Fruit fly (Drosophila melanogaster) whole organism, wandering third instar larva: ENCODE results near the gene CG6660.

ENCODE experiments used
- CG32264 ChIP-seq: fragments of 200-800 bp; sonication (Bioruptor generic); optimal IDR thresholded peaks from 2 replicates; lab custom pipeline; 2016; ENCODE audit warnings: missing biosample characterization, missing genetic modification characterization
- CG9705 ChIP-seq: fragments of 200-800 bp; sonication (Bioruptor generic); optimal IDR thresholded peaks from 2 replicates; lab custom pipeline; 2018; ENCODE audit warnings: missing biosample characterization, mild to moderate bottlenecking, missing genetic modification characterization
- CrebA ChIP-seq: fragments of 200-800 bp; sonication (Bioruptor generic); optimal IDR thresholded peaks from 2 replicates; lab custom pipeline; 2016; ENCODE audit warnings: missing biosample characterization, mild to moderate bottlenecking, missing genetic modification characterization, borderline replicate concordance
- Dfd ChIP-seq: fragments of >200 bp; optimal IDR thresholded peaks from 2 replicates; lab custom pipeline; 2017; ENCODE audit warnings: missing biosample characterization, missing genetic modification characterization
- Dif ChIP-seq: fragments of 200-275, 200-300 bp; sonication (Bioruptor generic); optimal IDR thresholded peaks from 2 replicates; lab custom pipeline; 2018; ENCODE audit warnings: missing biosample characterization, missing genetic modification characterization; ENCODE audit not compliant: partially characterized antibody
- GATAd ChIP-seq: sonication (Bioruptor generic); optimal IDR thresholded peaks from 2 replicates; lab custom pipeline; 2016; ENCODE audit warnings: missing biosample characterization, missing genetic modification characterization
- HLH106 ChIP-seq: fragments of 200-800 bp; optimal IDR thresholded peaks from 3 replicates; lab custom pipeline; 2019; ENCODE audit warnings: missing biosample characterization, mild to moderate bottlenecking, missing genetic modification characterization, moderate library complexity
- Hnf4 ChIP-seq: fragments of 200-800 bp; sonication (Bioruptor generic); optimal IDR thresholded peaks from 2 replicates; lab custom pipeline; 2016; ENCODE audit warnings: missing biosample characterization, mild to moderate bottlenecking, missing genetic modification characterization
- Hr78 ChIP-seq: fragments of >200 bp; optimal IDR thresholded peaks from 2 replicates; lab custom pipeline; 2017; ENCODE audit warnings: missing biosample characterization, missing genetic modification characterization
- Hr83 ChIP-seq: fragments of 200-300 bp; sonication (Bioruptor generic); optimal IDR thresholded peaks from 2 replicates; lab custom pipeline; 2016; ENCODE audit warnings: missing biosample characterization, mild to moderate bottlenecking, missing genetic modification characterization, moderate library complexity; ENCODE audit not compliant: poor library complexity, severe bottlenecking
- Jra ChIP-seq: sonication (Bioruptor generic); optimal IDR thresholded peaks from 2 replicates; lab custom pipeline; 2016; ENCODE audit warnings: missing biosample characterization, missing genetic modification characterization
- Mio ChIP-seq: sonication (Bioruptor generic); optimal IDR thresholded peaks from 2 replicates; lab custom pipeline; 2016; ENCODE audit warnings: missing biosample characterization, missing genetic modification characterization
- Myc ChIP-seq: fragments of >200 bp; optimal IDR thresholded peaks from 2 replicates; lab custom pipeline; 2017
- N ChIP-seq: fragments of >200 bp; optimal IDR thresholded peaks from 2 replicates; lab custom pipeline; 2018; ENCODE audit warnings: missing biosample characterization, missing external identifiers, missing genetic modification characterization
- Rel ChIP-seq, 2 experiments: fragments of 200-800 bp; sonication (Bioruptor generic) in 1 of 2; optimal IDR thresholded peaks; 2 replicates in 1 of 2; 3 replicates in 1 of 2; lab custom pipeline; 2016 to 2019; ENCODE audit warnings: mild to moderate bottlenecking in 2 of 2, missing biosample characterization in 2 of 2, missing genetic modification characterization in 2 of 2, moderate library complexity in 1 of 2
- Sp1 ChIP-seq: fragments of 200-800 bp; sonication (Bioruptor generic); optimal IDR thresholded peaks from 3 replicates; lab custom pipeline; 2019; ENCODE audit warnings: missing biosample characterization, mild to moderate bottlenecking, missing genetic modification characterization, moderate library complexity
- Vsx2 ChIP-seq: fragments of 200-300, 225-300 bp; sonication (Bioruptor generic); optimal IDR thresholded peaks from 2 replicates; lab custom pipeline; 2018; ENCODE audit warnings: missing biosample characterization, missing genetic modification characterization; ENCODE audit not compliant: partially characterized antibody
- br ChIP-seq: fragments of 200-800 bp; sonication (Bioruptor generic); optimal IDR thresholded peaks from 2 replicates; lab custom pipeline; 2016; ENCODE audit warnings: missing biosample characterization, missing genetic modification characterization
- brk ChIP-seq: fragments of 200-800 bp; sonication (Bioruptor generic); optimal IDR thresholded peaks from 2 replicates; lab custom pipeline; 2016; ENCODE audit warnings: missing biosample characterization, mild to moderate bottlenecking, missing genetic modification characterization
- dl ChIP-seq, 2 experiments: fragments of 175-275, 200-275 bp in 1 of 2; fragments of 200-275 bp in 1 of 2; sonication (Bioruptor generic); optimal IDR thresholded peaks; lab custom pipeline; 2018; ENCODE audit warnings: mild to moderate bottlenecking in 2 of 2, missing biosample characterization in 2 of 2, missing genetic modification characterization in 2 of 2, moderate library complexity in 2 of 2; ENCODE audit not compliant: partially characterized antibody in 2 of 2, insufficient read depth in 1 of 2
- dmrt93B ChIP-seq: fragments of 200-800 bp; sonication (Bioruptor generic); optimal IDR thresholded peaks from 2 replicates; lab custom pipeline; 2018; ENCODE audit warnings: missing biosample characterization, mild to moderate bottlenecking, missing genetic modification characterization
- dsf ChIP-seq: sonication (Bioruptor generic); optimal IDR thresholded peaks from 2 replicates; lab custom pipeline; 2016; ENCODE audit warnings: missing biosample characterization, missing genetic modification characterization, borderline replicate concordance
- ey ChIP-seq: fragments of 200-800 bp; sonication (Bioruptor generic); optimal IDR thresholded peaks from 2 replicates; lab custom pipeline; 2016; ENCODE audit warnings: missing biosample characterization, missing genetic modification characterization
- foxo ChIP-seq, 2 experiments: fragments of 200-800 bp; sonication (Bioruptor generic); optimal IDR thresholded peaks; 2 replicates in 1 of 2; 3 replicates in 1 of 2; lab custom pipeline; 2016 to 2017; ENCODE audit warnings: missing biosample characterization in 2 of 2, missing genetic modification characterization in 2 of 2
- fru ChIP-seq: fragments of 200-800 bp; sonication (Bioruptor generic); optimal IDR thresholded peaks from 3 replicates; lab custom pipeline; 2016; ENCODE audit warnings: missing biosample characterization, mild to moderate bottlenecking, missing genetic modification characterization
- h ChIP-seq: fragments of 200-800 bp; sonication (Bioruptor generic); optimal IDR thresholded peaks from 3 replicates; lab custom pipeline; 2016; ENCODE audit warnings: missing biosample characterization, mild to moderate bottlenecking, missing genetic modification characterization
- jim ChIP-seq: fragments of 175-275, 200-325 bp; sonication (Bioruptor generic); optimal IDR thresholded peaks from 2 replicates; lab custom pipeline; 2016; ENCODE audit warnings: missing biosample characterization, mild to moderate bottlenecking, missing genetic modification characterization
- lola ChIP-seq: fragments of >200 bp; optimal IDR thresholded peaks from 2 replicates; lab custom pipeline; 2017; ENCODE audit warnings: missing biosample characterization, missing genetic modification characterization
- pan ChIP-seq: fragments of >200 bp; optimal IDR thresholded peaks from 2 replicates; lab custom pipeline; 2017
- psq ChIP-seq: fragments of 200-800 bp; sonication (Bioruptor generic); optimal IDR thresholded peaks from 3 replicates; lab custom pipeline; 2017; ENCODE audit warnings: missing biosample characterization, mild to moderate bottlenecking, missing genetic modification characterization, moderate library complexity
- rgr ChIP-seq: fragments of 200-800 bp; sonication (Bioruptor generic); optimal IDR thresholded peaks from 3 replicates; lab custom pipeline; 2016; ENCODE audit warnings: missing biosample characterization, mild to moderate bottlenecking, missing genetic modification characterization
- sage ChIP-seq: fragments of 200-800 bp; sonication (Bioruptor generic); optimal IDR thresholded peaks from 2 replicates; lab custom pipeline; 2016; ENCODE audit warnings: missing biosample characterization, mild to moderate bottlenecking, missing genetic modification characterization
- tai ChIP-seq: sonication (Bioruptor generic); optimal IDR thresholded peaks from 2 replicates; lab custom pipeline; 2016; ENCODE audit warnings: missing biosample characterization, missing genetic modification characterization
- usp ChIP-seq: fragments of >200 bp; optimal IDR thresholded peaks from 2 replicates; lab custom pipeline; 2017; ENCODE audit warnings: missing biosample characterization, missing genetic modification characterization
- woc ChIP-seq: sonication (Bioruptor generic); optimal IDR thresholded peaks from 2 replicates; lab custom pipeline; 2016; ENCODE audit warnings: missing biosample characterization, mild to moderate bottlenecking, missing genetic modification characterization

CG6660 gene

dm6 chr3R:22923052-22923451, at the start of gene CG6660:
CG6660 (plus strand) TSS chr3R:22923352.
- TF ChIP-seq Rel (GFP tag; optimal IDR thresholded peaks at IDR 0.05; lab: Kevin White, UChicago) (no peak), Rel (tag; optimal IDR thresholded peaks at IDR 0.05; lab: Kevin White, UChicago) (no peak), br (GFP tag; lab: Kevin White, UChicago) (no peak), CG9705 (GFP tag; lab: Kevin White, UChicago) (no peak), Vsx2 (no peak), dmrt93B (no peak), Dif (GFP tag; lab: Kevin White, UChicago) (no peak), dl (GFP tag; optimal IDR thresholded peaks at IDR 0.05; lab: Kevin White, UChicago; ENCODE audit: insufficient read depth in 1 of 2, partially characterized antibody in 2 of 2) (no peak), Hr83 (GFP tag; lab: Kevin White, UChicago) (no peak), Hr78 (GFP tag; lab: Kevin White, UChicago) (no peak), ey (no peak), brk (GFP tag; lab: Kevin White, UChicago) (no peak), woc (GFP tag; lab: Kevin White, UChicago) (no peak), psq (GFP tag; lab: Kevin White, UChicago) (no peak), dsf (GFP tag; lab: Kevin White, UChicago) (no peak), usp (GFP tag; lab: Kevin White, UChicago) (no peak), Jra (no peak), foxo (GFP tag; optimal IDR thresholded peaks at IDR 0.05; lab: Kevin White, UChicago) (no peak), fru (GFP tag; lab: Kevin White, UChicago) (no peak), rgr (GFP tag; lab: Kevin White, UChicago) (no peak), GATAd (GFP tag; lab: Kevin White, UChicago) (no peak)

dm6 chr3R:22877610-22878009, 45.5 kb upstream of the CG6660 start:
- TF ChIP-seq CrebA (GFP tag; lab: Kevin White, UChicago) (no peak), N (GFP tag; lab: Kevin White, UChicago) (no peak), lola (GFP tag; lab: Kevin White, UChicago) (no peak), Hnf4 (GFP tag; lab: Kevin White, UChicago) (no peak), woc (GFP tag; lab: Kevin White, UChicago) (no peak), Myc (lab: Kevin White, UChicago) (no peak), Dfd (no peak), pan (no peak)

dm6 chr3R:22878416-22878815, 44.7 kb upstream of the CG6660 start:
- TF ChIP-seq CG32264 (GFP tag; lab: Kevin White, UChicago) (no peak), dl (GFP tag; optimal IDR thresholded peaks at IDR 0.05; lab: Kevin White, UChicago; ENCODE audit: insufficient read depth in 1 of 2, partially characterized antibody in 2 of 2) (no peak), Myc (lab: Kevin White, UChicago) (no peak), jim (no peak), psq (GFP tag; lab: Kevin White, UChicago) (no peak), Rel (GFP tag; optimal IDR thresholded peaks at IDR 0.05; lab: Kevin White, UChicago) (no peak), Rel (tag; optimal IDR thresholded peaks at IDR 0.05; lab: Kevin White, UChicago) (no peak), sage (GFP tag; lab: Kevin White, UChicago) (no peak), Vsx2 (no peak), brk (GFP tag; lab: Kevin White, UChicago) (no peak), Hr78 (GFP tag; lab: Kevin White, UChicago) (no peak), Hr83 (GFP tag; lab: Kevin White, UChicago) (no peak), foxo (GFP tag; optimal IDR thresholded peaks at IDR 0.05; lab: Kevin White, UChicago) (no peak)
- TF ChIP-seq, all 38 proteins: peak for 0

- TF ChIP-seq Hr83 (GFP tag; lab: Kevin White, UChicago) (no peak), pan (no peak), N (GFP tag; lab: Kevin White, UChicago) (no peak), foxo (GFP tag; optimal IDR thresholded peaks at IDR 0.05; lab: Kevin White, UChicago) (peak in 1 of 2 experiments; percentile 25), rgr (GFP tag; lab: Kevin White, UChicago) (no peak), Sp1 (GFP tag; lab: Kevin White, UChicago) (no peak), dsf (GFP tag; lab: Kevin White, UChicago) (no peak), fru (GFP tag; lab: Kevin White, UChicago) (peak; percentile 4), tai (GFP tag; lab: Kevin White, UChicago) (no peak), Mio (no peak), h (GFP tag; lab: Kevin White, UChicago) (no peak), HLH106 (tag; lab: Kevin White, UChicago) (peak; percentile 14), brk (GFP tag; lab: Kevin White, UChicago) (no peak)
- TF ChIP-seq, all 38 proteins: peak for 3
Observed at dm6 chr3R:22886832-22887231, 36.3 kb upstream of the CG6660 start.
